Worm (Caenorhabditis elegans) whole organism, L3 larva: Measurements from ENCODE around the gene T10B9.14.

ENCODE experiments used
- R02D3.7 ChIP-seq: fragments of 150-350 bp; optimal IDR thresholded peaks from 2 replicates; lab custom pipeline; 2014; ENCODE audit warnings: missing biosample characterization, missing genetic modification characterization
- ceh-16 ChIP-seq: sonication (generic microtip); optimal IDR thresholded peaks from 2 replicates; lab custom pipeline; 2017; ENCODE audit warnings: missing biosample characterization, missing genetic modification characterization
- daf-12 ChIP-seq: fragments of 150-350 bp; optimal IDR thresholded peaks from 2 replicates; lab custom pipeline; 2014; ENCODE audit warnings: missing biosample characterization, missing genetic modification reagents, missing genetic modification characterization
- egl-27 ChIP-seq: sonication (generic microtip); optimal IDR thresholded peaks from 4 replicates; lab custom pipeline; 2017; ENCODE audit warnings: missing biosample characterization, missing genetic modification reagents, missing genetic modification characterization
- elt-2 ChIP-seq: sonication (generic microtip); optimal IDR thresholded peaks from 2 replicates; lab custom pipeline; 2016; ENCODE audit warnings: missing genetic modification reagents, mild to moderate bottlenecking, missing genetic modification characterization, missing compliant biosample characterization
- elt-3 ChIP-seq, 3 experiments: fragments of 150-350 bp in 1 of 3; sonication (generic microtip) in 2 of 3; optimal IDR thresholded peaks; 2 replicates in 2 of 3; 4 replicates in 1 of 3; lab custom pipeline; 2014 to 2017; ENCODE audit warnings: missing biosample characterization in 3 of 3, missing genetic modification characterization in 3 of 3
- fos-1 ChIP-seq: fragments of 150-350 bp; optimal IDR thresholded peaks from 2 replicates; lab custom pipeline; 2014; ENCODE audit warnings: missing biosample characterization, missing genetic modification characterization
- mdl-1 ChIP-seq: fragments of 150-350 bp; optimal IDR thresholded peaks from 2 replicates; lab custom pipeline; 2014; ENCODE audit warnings: missing biosample characterization, missing genetic modification characterization
- nhr-11 ChIP-seq: fragments of 150-350 bp; optimal IDR thresholded peaks from 2 replicates; lab custom pipeline; 2014; ENCODE audit warnings: missing biosample characterization, missing genetic modification characterization
- nhr-12 ChIP-seq: fragments of 150-350 bp; optimal IDR thresholded peaks from 2 replicates; lab custom pipeline; 2014; ENCODE audit warnings: missing biosample characterization, missing genetic modification characterization
- nhr-237 ChIP-seq: fragments of 150-350 bp; optimal IDR thresholded peaks from 2 replicates; lab custom pipeline; 2014; ENCODE audit warnings: missing biosample characterization, missing genetic modification characterization
- sea-2 ChIP-seq: fragments of 150-350 bp; sonication (generic microtip); optimal IDR thresholded peaks from 4 replicates; lab custom pipeline; 2014; ENCODE audit warnings: missing biosample characterization, missing genetic modification reagents, missing genetic modification characterization
- unc-62 ChIP-seq: fragments of 150-350 bp; sonication (generic microtip); optimal IDR thresholded peaks from 4 replicates; lab custom pipeline; 2014; ENCODE audit warnings: missing biosample characterization, missing genetic modification reagents, missing genetic modification characterization

DNA sequence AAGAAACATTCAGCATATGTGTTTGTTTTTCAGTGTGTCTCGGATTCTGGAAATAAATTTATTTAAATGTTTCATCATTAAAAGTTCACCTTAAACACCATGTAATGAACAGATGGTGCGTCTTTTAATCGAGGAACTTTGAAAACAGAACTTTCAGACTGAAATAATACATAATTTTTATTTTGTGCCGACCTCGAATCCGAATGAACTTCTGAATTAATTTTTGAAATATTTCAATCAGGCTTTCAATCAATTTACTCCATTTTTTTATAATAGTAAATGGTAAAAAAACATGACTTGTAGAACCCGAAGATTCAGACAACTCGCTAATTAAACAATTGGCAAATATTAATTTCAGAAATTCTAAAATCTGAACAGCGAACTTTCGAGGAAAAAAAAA, at the start of gene T10B9.14:
- TF ChIP-seq nhr-11 = no peak
- no peak for TF ChIP-seq R02D3.7 (tag; lab: Kevin White, UChicago)
- no peak for TF ChIP-seq ceh-16 (tag; lab: Kevin White, UChicago)
- no peak for TF ChIP-seq sea-2 (GFP tag; lab: Kevin White, UChicago)
- TF ChIP-seq nhr-12 (tag; lab: Kevin White, UChicago) = no peak
- TF ChIP-seq egl-27 = no peak
- TF ChIP-seq fos-1 (tag; lab: Kevin White, UChicago) = no peak
- no peak for TF ChIP-seq elt-3 (tag; optimal IDR thresholded peaks at IDR 0.05; lab: Kevin White, UChicago)
- no peak for TF ChIP-seq daf-12 (tag; lab: Kevin White, UChicago)
- TF ChIP-seq mdl-1 (tag; lab: Kevin White, UChicago) = no peak
- no peak for TF ChIP-seq elt-2 (tag; lab: Kevin White, UChicago)
- TF ChIP-seq unc-62 = no peak
- TF ChIP-seq nhr-237 (tag; lab: Kevin White, UChicago) = no peak
